Worm (Caenorhabditis elegans) whole organism, young adult: ENCODE data around the gene otpl-1.

Experiments
- F10E7.11 ChIP-seq: sonication (generic microtip); optimal IDR thresholded peaks from 2 replicates; lab custom pipeline; 2017; ENCODE audit warnings: mild to moderate bottlenecking, missing genetic modification characterization, moderate library complexity, missing compliant biosample characterization
- F22D6.2 ChIP-seq: sonication (generic microtip); optimal IDR thresholded peaks from 2 replicates; lab custom pipeline; 2016; ENCODE audit warnings: mild to moderate bottlenecking, missing genetic modification characterization, missing compliant biosample characterization
- F52B5.7 ChIP-seq: sonication (generic microtip); optimal IDR thresholded peaks from 2 replicates; lab custom pipeline; 2016; ENCODE audit warnings: mild to moderate bottlenecking, missing genetic modification characterization, missing compliant biosample characterization
- F55B11.4 ChIP-seq: sonication (generic microtip); optimal IDR thresholded peaks from 2 replicates; lab custom pipeline; 2016; ENCODE audit warnings: missing compliant biosample characterization, missing genetic modification characterization, borderline replicate concordance; ENCODE audit not compliant: insufficient read depth
- F57C9.4 ChIP-seq: sonication (generic microtip); optimal IDR thresholded peaks from 2 replicates; lab custom pipeline; 2017; ENCODE audit warnings: mild to moderate bottlenecking, missing genetic modification characterization, missing compliant biosample characterization
- K11D2.4 ChIP-seq: fragments of 200-800 bp; sonication (Bioruptor generic); IDR thresholded peaks from 2 replicates; pipeline ENCODE4 v1.3.6; 2022; ENCODE audit warnings: missing genetic modification reagents, missing genetic modification characterization, missing compliant biosample characterization
- T07F8.4 ChIP-seq: sonication (generic microtip); optimal IDR thresholded peaks from 2 replicates; lab custom pipeline; 2016; ENCODE audit warnings: mild to moderate bottlenecking, missing genetic modification characterization, moderate library complexity, missing compliant biosample characterization
- Y56A3A.18 ChIP-seq: fragments of 200-800 bp; sonication (Bioruptor generic); IDR thresholded peaks from 2 replicates; pipeline ENCODE4 v1.3.6; 2022; ENCODE audit warnings: missing genetic modification reagents, missing genetic modification characterization, missing compliant biosample characterization
- akir-1 ChIP-seq: fragments of 200-800 bp; sonication (Bioruptor generic); optimal IDR thresholded peaks from 2 replicates; lab custom pipeline; 2018; ENCODE audit warnings: mild to moderate bottlenecking, missing genetic modification characterization, moderate library complexity, missing compliant biosample characterization
- aptf-3 ChIP-seq: fragments of 200-800 bp; sonication (Bioruptor generic); IDR thresholded peaks from 2 replicates; pipeline ENCODE4 v1.3.6; 2022; ENCODE audit warnings: missing genetic modification characterization, missing compliant biosample characterization
- ceh-27 ChIP-seq: fragments of 200-800 bp; sonication (Bioruptor generic); optimal IDR thresholded peaks from 2 replicates; lab custom pipeline; 2018; ENCODE audit warnings: mild to moderate bottlenecking, missing genetic modification characterization, moderate library complexity, missing compliant biosample characterization
- chd-7 ChIP-seq: sonication (generic microtip); optimal IDR thresholded peaks from 2 replicates; lab custom pipeline; 2016; ENCODE audit warnings: mild to moderate bottlenecking, missing genetic modification characterization, moderate library complexity, missing compliant biosample characterization
- die-1 ChIP-seq: sonication (generic microtip); optimal IDR thresholded peaks from 2 replicates; lab custom pipeline; 2016; ENCODE audit warnings: missing genotype, mild to moderate bottlenecking, missing genetic modification characterization, missing compliant biosample characterization
- dpl-1 ChIP-seq: fragments of 150-350 bp; optimal IDR thresholded peaks from 2 replicates; lab custom pipeline; 2014; ENCODE audit warnings: missing biosample characterization, missing genetic modification reagents, missing genetic modification characterization
- efl-1 ChIP-seq: fragments of 150-350 bp; optimal IDR thresholded peaks from 2 replicates; lab custom pipeline; 2014; ENCODE audit warnings: missing biosample characterization, missing genetic modification reagents, missing genetic modification characterization
- egl-44 ChIP-seq: fragments of 200-800 bp; sonication (Bioruptor generic); IDR thresholded peaks from 2 replicates; pipeline ENCODE4 v1.3.6; 2022; ENCODE audit warnings: missing genetic modification reagents, missing genetic modification characterization, missing compliant biosample characterization
- egrh-3 ChIP-seq: fragments of 200-800 bp; sonication (Bioruptor generic); IDR thresholded peaks from 2 replicates; pipeline ENCODE4 v1.3.6; 2022; ENCODE audit warnings: missing genetic modification reagents, missing genetic modification characterization, missing compliant biosample characterization
- ekl-4 ChIP-seq: fragments of 200-800 bp; sonication (Bioruptor generic); IDR thresholded peaks from 2 replicates; pipeline ENCODE4 v1.3.6; 2022; ENCODE audit warnings: missing genetic modification reagents, missing genetic modification characterization, missing compliant biosample characterization
- hmg-1.2 ChIP-seq: fragments of 200-800 bp; sonication (Bioruptor generic); IDR thresholded peaks from 2 replicates; pipeline ENCODE4 v1.3.6; 2022; ENCODE audit warnings: missing genetic modification reagents, missing genetic modification characterization, missing compliant biosample characterization
- hrde-1 ChIP-seq: sonication (generic microtip); optimal IDR thresholded peaks from 2 replicates; lab custom pipeline; 2016; ENCODE audit warnings: missing genetic modification characterization, mild to moderate bottlenecking, missing compliant biosample characterization, moderate library complexity, missing genotype, missing genetic modification reagents, borderline replicate concordance
- hsf-1 ChIP-seq: fragments of 200-800 bp; sonication (Bioruptor generic); IDR thresholded peaks from 2 replicates; pipeline ENCODE4 v1.3.6; 2022; ENCODE audit warnings: missing genetic modification reagents, missing genetic modification characterization, missing compliant biosample characterization
- lag-1 ChIP-seq: fragments of 200-800 bp; sonication (Bioruptor generic); IDR thresholded peaks from 2 replicates; pipeline ENCODE4 v1.3.6; 2022; ENCODE audit warnings: missing genetic modification reagents, missing genetic modification characterization, missing compliant biosample characterization
- let-526 ChIP-seq: fragments of 200-800 bp; sonication (Bioruptor generic); IDR thresholded peaks from 2 replicates; pipeline ENCODE4 v1.3.6; 2022; ENCODE audit warnings: missing genetic modification reagents, missing genetic modification characterization, missing compliant biosample characterization
- lin-54 ChIP-seq: fragments of 200-800 bp; sonication (Bioruptor generic); optimal IDR thresholded peaks from 2 replicates; lab custom pipeline; 2018; ENCODE audit warnings: mild to moderate bottlenecking, missing genetic modification characterization, missing compliant biosample characterization
- lsy-27 ChIP-seq: sonication (generic microtip); optimal IDR thresholded peaks from 2 replicates; lab custom pipeline; 2017; ENCODE audit warnings: missing genetic modification characterization, mild to moderate bottlenecking, missing compliant biosample characterization, antibody characterized with exemption, missing genotype, borderline replicate concordance; ENCODE audit not compliant: insufficient read depth
- madf-10 ChIP-seq: sonication (generic microtip); optimal IDR thresholded peaks from 2 replicates; lab custom pipeline; 2016; ENCODE audit warnings: mild to moderate bottlenecking, missing genetic modification characterization, missing compliant biosample characterization
- madf-6 ChIP-seq: fragments of 200-800 bp; sonication (Bioruptor generic); IDR thresholded peaks from 2 replicates; pipeline ENCODE4 v1.3.6; 2022; ENCODE audit warnings: missing genetic modification reagents, missing genetic modification characterization, missing compliant biosample characterization
- madf-8 ChIP-seq: fragments of 200-800 bp; sonication (Bioruptor generic); conservative IDR thresholded peaks from 2 replicates; pipeline ENCODE4 v1.3.6; 2022; ENCODE audit warnings: missing genetic modification reagents, missing genetic modification characterization, missing compliant biosample characterization
- mcd-1 ChIP-seq: fragments of 200-800 bp; sonication (Bioruptor generic); IDR thresholded peaks from 2 replicates; pipeline ENCODE4 v1.3.6; 2022; ENCODE audit warnings: missing genetic modification reagents, missing genetic modification characterization, missing compliant biosample characterization
- nhr-179 ChIP-seq: sonication (generic microtip); optimal IDR thresholded peaks from 2 replicates; lab custom pipeline; 2016; ENCODE audit warnings: mild to moderate bottlenecking, missing genetic modification characterization, missing compliant biosample characterization
- pbrm-1 ChIP-seq: fragments of 200-800 bp; sonication (Bioruptor generic); IDR thresholded peaks from 2 replicates; pipeline ENCODE4 v1.3.6; 2022; ENCODE audit warnings: missing genetic modification reagents, missing genetic modification characterization, missing compliant biosample characterization
- repo-1 ChIP-seq: sonication (generic microtip); optimal IDR thresholded peaks from 2 replicates; lab custom pipeline; 2017; ENCODE audit warnings: mild to moderate bottlenecking, missing genetic modification characterization, missing compliant biosample characterization
- rpc-1 ChIP-seq, 2 experiments: fragments of 150-350 bp in 1 of 2; sonication (generic microtip) in 1 of 2; optimal IDR thresholded peaks; 2 replicates each; lab custom pipeline; 2014 to 2018; ENCODE audit warnings: missing biosample characterization in 1 of 2, missing genetic modification characterization in 1 of 2, missing genetic modification reagents in 1 of 2, missing genotype in 1 of 2
- sdz-38 ChIP-seq: sonication (generic microtip); optimal IDR thresholded peaks from 2 replicates; lab custom pipeline; 2016; ENCODE audit warnings: missing genotype, missing genetic modification characterization, missing compliant biosample characterization
- tbx-9 ChIP-seq: sonication (generic microtip); optimal IDR thresholded peaks from 2 replicates; lab custom pipeline; 2016; ENCODE audit warnings: borderline replicate concordance, missing genetic modification characterization, inconsistent platforms, missing compliant biosample characterization
- unc-62 ChIP-seq: fragments of 150-350 bp; optimal IDR thresholded peaks from 2 replicates; lab custom pipeline; 2014; ENCODE audit warnings: missing biosample characterization, missing genetic modification reagents, missing genetic modification characterization
- ztf-22 ChIP-seq: fragments of 200-800 bp; sonication (Bioruptor generic); optimal IDR thresholded peaks from 2 replicates; lab custom pipeline; 2018; ENCODE audit warnings: mild to moderate bottlenecking, missing genetic modification characterization, moderate library complexity, missing compliant biosample characterization
- ztf-26 ChIP-seq: sonication (generic microtip); optimal IDR thresholded peaks from 2 replicates; lab custom pipeline; 2017; ENCODE audit warnings: missing genetic modification characterization, missing compliant biosample characterization

The otpl-1 gene

DNA sequence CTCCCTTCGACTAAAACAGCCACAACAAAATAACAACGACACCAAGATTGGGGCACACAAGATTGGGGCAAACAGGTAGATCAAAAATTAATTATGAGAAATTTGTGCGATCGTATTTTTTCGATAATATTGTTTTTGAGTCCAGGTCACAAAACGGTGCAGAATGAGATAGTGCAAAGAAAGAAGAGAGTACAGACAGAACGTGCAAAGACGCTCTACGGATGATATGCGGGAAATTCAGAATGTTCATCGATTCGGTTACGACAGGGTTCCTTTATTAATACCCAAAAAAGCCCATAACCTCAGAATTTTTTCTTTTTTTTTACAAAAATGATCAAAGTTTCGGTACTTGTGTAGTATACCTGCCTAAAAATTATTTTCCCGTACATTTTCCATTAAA lies 29.5 kb upstream of the otpl-1 start:
- TF ChIP-seq mcd-1 (GFP tag; lab: Robert Waterston, UW) (peak; percentile 31; the same call in 1 of the 2 replicates), hmg-1.2 (GFP tag; lab: Robert Waterston, UW) (peak; percentile 71; the same call in 1 of the 2 replicates), madf-8 (0 out of 2 replicates have a peak, but pooled peaks have one; percentile 28), madf-6 (peak; percentile 68), efl-1 (GFP tag; lab: Kevin White, UChicago) (peak; percentile 45), lsy-27 (tag; lab: Kevin White, UChicago) (no peak), Y56A3A.18 (GFP tag; lab: Robert Waterston, UW) (no peak)
- TF ChIP-seq, all 124 proteins: peak for 5

DNA sequence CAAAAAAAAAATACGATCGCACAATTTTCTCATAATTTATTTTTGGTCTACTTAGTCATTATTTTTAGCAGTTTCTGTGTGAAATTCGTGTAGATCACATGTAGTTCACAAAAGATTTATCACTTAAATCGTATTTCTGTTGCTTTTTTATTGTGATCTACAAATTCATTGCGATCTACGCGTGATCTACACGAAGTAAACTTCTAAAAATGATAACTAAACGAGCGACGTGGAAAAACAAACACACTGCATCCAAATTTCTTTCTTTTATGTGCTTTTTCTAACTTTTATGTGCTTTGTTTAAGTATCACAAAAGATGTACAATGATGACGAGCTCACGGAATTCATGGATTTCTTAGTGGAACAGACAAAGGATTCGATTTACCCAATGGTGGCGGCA lies 28.9 kb upstream of the otpl-1 start, which contains the start of gene B0212.3:
TSS of gene B0212.3 (plus strand) at position 301 of the 400 bp plus-strand sequence.
- TF ChIP-seq F22D6.2 (tag; lab: Kevin White, UChicago) (no peak), F10E7.11 (no peak), lin-54 (GFP tag; lab: Kevin White, UChicago) (no peak), tbx-9 (tag; lab: Kevin White, UChicago) (no peak), die-1 (no peak), madf-10 (tag; lab: Kevin White, UChicago) (no peak), T07F8.4 (tag; lab: Kevin White, UChicago) (no peak), Y56A3A.18 (GFP tag; lab: Robert Waterston, UW) (no peak), F57C9.4 (no peak), repo-1 (tag; lab: Kevin White, UChicago) (no peak), ztf-26 (tag; lab: Kevin White, UChicago) (no peak), chd-7 (tag; lab: Kevin White, UChicago) (no peak)

DNA sequence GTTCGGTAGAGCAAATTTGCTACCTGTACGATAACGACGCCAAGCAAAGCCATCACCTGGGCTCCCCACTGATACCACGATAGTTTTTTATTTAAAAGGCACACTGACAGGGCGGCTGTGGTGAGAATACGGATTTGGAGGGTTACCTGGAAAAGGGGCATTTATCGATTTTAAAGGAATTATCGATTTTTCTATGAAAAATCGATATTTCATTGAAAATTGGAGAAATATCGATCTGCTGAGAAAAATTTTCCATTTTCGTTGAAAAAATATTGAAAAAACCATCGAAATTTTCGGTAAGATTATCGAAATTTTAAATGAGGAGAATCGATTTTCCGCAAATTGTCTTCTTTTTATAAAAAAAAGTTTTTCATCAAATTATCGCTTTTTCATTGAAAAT lies 23.7 kb upstream of the otpl-1 start:
- TF ChIP-seq sdz-38 (no peak), rpc-1 (optimal IDR thresholded peaks at IDR 0.05; lab: Kevin White, UChicago) (no peak), rpc-1 (tag; optimal IDR thresholded peaks at IDR 0.05; lab: Kevin White, UChicago) (no peak), lag-1 (GFP tag; lab: Robert Waterston, UW) (no peak), ceh-27 (GFP tag; lab: Kevin White, UChicago) (no peak)

DNA sequence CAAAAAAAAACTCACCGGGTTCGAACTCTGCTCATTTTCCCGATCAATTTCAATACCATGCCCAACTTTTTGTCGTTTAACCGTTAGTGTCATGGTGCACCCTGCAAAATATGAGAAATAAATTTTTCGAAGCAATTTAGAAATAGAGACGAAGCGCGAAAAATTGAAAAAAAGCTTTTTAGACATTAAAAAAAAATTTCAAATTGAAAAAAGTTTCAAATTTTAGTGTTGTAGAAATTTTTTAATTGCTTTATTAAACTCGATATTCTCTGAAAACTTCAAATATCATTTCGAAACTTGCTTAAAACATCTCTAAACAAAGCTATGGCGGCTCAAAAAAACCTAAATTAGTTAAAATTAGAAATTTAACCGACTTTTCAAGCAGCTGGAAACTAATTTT lies 21.3 kb upstream of the otpl-1 start, which contains the start of gene nstp-6:
TSS of gene nstp-6 (minus strand) at position 101 of the 400 bp plus-strand sequence.
- no peak for TF ChIP-seq pbrm-1 (GFP tag; lab: Robert Waterston, UW)
- no peak for TF ChIP-seq K11D2.4 (GFP tag; lab: Robert Waterston, UW)
- TF ChIP-seq dpl-1 (GFP tag; lab: Kevin White, UChicago): no peak
- no peak for TF ChIP-seq ztf-22 (GFP tag; lab: Kevin White, UChicago)
- TF ChIP-seq nhr-179 (tag; lab: Kevin White, UChicago): no peak
- TF ChIP-seq F55B11.4 (tag; lab: Kevin White, UChicago): no peak
- TF ChIP-seq egl-44 (GFP tag; lab: Robert Waterston, UW): no peak
- no peak for TF ChIP-seq egrh-3 (GFP tag; lab: Robert Waterston, UW)
- TF ChIP-seq F52B5.7: no peak
- no peak for TF ChIP-seq ekl-4 (GFP tag; lab: Robert Waterston, UW)
- no peak for TF ChIP-seq let-526 (GFP tag; lab: Robert Waterston, UW)
- no peak for TF ChIP-seq hsf-1 (GFP tag; lab: Robert Waterston, UW)
- TF ChIP-seq F10E7.11: no peak
- no peak for TF ChIP-seq hrde-1 (tag; lab: Kevin White, UChicago)
- no peak for TF ChIP-seq aptf-3
- TF ChIP-seq lag-1 (GFP tag; lab: Robert Waterston, UW): no peak
- no peak for TF ChIP-seq akir-1 (GFP tag; lab: Kevin White, UChicago)
- no peak for TF ChIP-seq unc-62 (GFP tag; lab: Kevin White, UChicago)
